Worm (Caenorhabditis elegans): ENCODE data around the gene drh-1.
A peak's percentile ranks its signal among the peaks of the same experiment; 100 is the strongest.

Gene drh-1

DNA sequence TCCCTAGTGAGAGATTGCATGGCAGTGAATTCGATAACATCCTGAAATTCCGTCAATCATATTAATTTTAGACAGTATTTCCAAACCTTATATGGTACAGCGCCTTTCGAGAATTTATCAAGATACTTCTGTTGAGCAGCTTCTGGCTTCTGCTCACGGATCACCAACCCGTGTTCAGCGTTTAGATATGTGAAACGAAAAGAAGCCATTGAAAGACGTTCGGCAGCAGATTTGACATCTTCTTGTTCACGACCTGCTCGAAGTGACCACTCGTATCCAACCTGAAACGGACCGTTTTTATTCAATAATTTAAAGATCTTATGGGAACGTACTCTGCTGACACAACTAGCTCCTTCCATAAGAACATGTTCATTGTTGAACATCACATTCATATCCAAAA, 31.5 kb downstream of the drh-1 start:
- TF ChIP-seq ZK337.2 (GFP tag; IDR thresholded peaks at IDR 0.05): no peak
- peak in 1 of 2 experiments; percentile 94 for TF ChIP-seq unc-62 (GFP tag; optimal IDR thresholded peaks at IDR 0.05 in 1 of 2)
- no peak for TF ChIP-seq unc-62 (tag; optimal IDR thresholded peaks at IDR 0.05)
- peak; percentile 59 for TF ChIP-seq aha-1 (tag)

DNA sequence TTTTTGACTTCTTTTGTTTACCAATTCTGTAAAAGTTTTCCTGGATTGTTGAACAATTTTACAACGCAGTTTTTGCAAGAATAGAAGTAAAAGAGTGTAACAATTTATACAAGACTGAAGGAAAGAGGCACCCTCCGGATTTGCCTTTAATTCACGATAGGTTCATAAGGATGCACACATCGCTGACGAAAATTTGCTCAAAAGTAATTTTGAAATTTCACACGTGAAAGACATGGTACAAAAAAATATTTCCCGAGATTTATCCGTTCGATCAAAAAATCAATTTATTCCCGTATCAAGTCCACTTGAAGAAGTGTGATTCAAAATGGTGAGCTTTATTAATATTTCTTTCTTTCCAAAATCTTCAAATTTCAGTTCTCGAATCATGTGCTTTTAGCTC, 35.2 kb downstream of the drh-1 start, which contains the start of gene C43G2.3:
C43G2.3 (plus strand) TSS at position 301 of the 400 bp plus-strand sequence.
- TF ChIP-seq hlh-30 (tag; optimal IDR thresholded peaks at IDR 0.05; ENCODE audit: insufficient read depth): no peak
- no peak for TF ChIP-seq sdz-12 (GFP tag; optimal IDR thresholded peaks at IDR 0.05)
- no peak for TF ChIP-seq arid-1 (GFP tag; conservative IDR thresholded peaks at IDR 0.05)
- no peak for TF ChIP-seq Y48G9A.11 (GFP tag; IDR thresholded peaks at IDR 0.05)
- TF ChIP-seq lsy-2 (tag; optimal IDR thresholded peaks at IDR 0.05): no peak
- TF ChIP-seq madf-5 (GFP tag; IDR thresholded peaks at IDR 0.05): no peak
- TF ChIP-seq ZK546.5 (tag; optimal IDR thresholded peaks at IDR 0.05): no peak
- TF ChIP-seq gei-8 (GFP tag; optimal IDR thresholded peaks at IDR 0.05): no peak
- TF ChIP-seq php-3 (GFP tag; IDR thresholded peaks at IDR 0.05): no peak
- TF ChIP-seq madf-9 (GFP tag; conservative IDR thresholded peaks at IDR 0.05): no peak
- TF ChIP-seq lir-3 (tag; optimal IDR thresholded peaks at IDR 0.05): no peak
- TF ChIP-seq saeg-2 (GFP tag; IDR thresholded peaks at IDR 0.05): no peak
- no peak for TF ChIP-seq pha-4 (GFP tag; IDR thresholded peaks at IDR 0.05)
- TF ChIP-seq pha-4 (tag; optimal IDR thresholded peaks at IDR 0.05): no peak

DNA sequence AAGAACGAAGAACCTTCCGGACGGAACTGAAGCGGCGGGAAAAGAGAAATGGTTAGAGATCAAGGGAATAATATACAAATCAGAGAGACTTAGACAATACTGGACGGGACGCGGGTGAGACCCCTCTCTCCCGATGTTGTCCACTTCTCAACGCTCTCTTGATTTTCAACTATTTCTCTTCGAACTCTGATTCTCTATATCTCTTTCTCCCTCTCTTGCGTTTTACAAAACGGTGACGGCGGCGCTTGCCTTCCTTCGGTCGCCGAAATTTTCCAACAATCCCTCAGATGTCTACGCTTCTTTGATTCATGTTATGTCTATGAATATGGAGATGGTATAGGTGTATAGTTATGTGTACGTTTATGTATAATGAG, 36.4 kb downstream of the drh-1 start:
- TF ChIP-seq jun-1 (tag; optimal IDR thresholded peaks at IDR 0.05): no peak
- TF ChIP-seq ceh-82 (tag; optimal IDR thresholded peaks at IDR 0.05): no peak
- no peak for TF ChIP-seq nhr-41 (GFP tag; IDR thresholded peaks at IDR 0.05)
- no peak for TF ChIP-seq lin-39 (tag; optimal IDR thresholded peaks at IDR 0.05)
- TF ChIP-seq ceh-62 (tag; optimal IDR thresholded peaks at IDR 0.05): no peak
- no peak for TF ChIP-seq nhr-111 (GFP tag; optimal IDR thresholded peaks at IDR 0.05)
- no peak for TF ChIP-seq daf-19 (GFP tag; conservative IDR thresholded peaks at IDR 0.05)
- no peak for TF ChIP-seq gei-8 (GFP tag; optimal IDR thresholded peaks at IDR 0.05)
- no peak for TF ChIP-seq zag-1 (tag; optimal IDR thresholded peaks at IDR 0.05)
- peak in 1 of 2 experiments; percentile 17 for TF ChIP-seq hif-1 (tag; optimal IDR thresholded peaks at IDR 0.05)
- peak; percentile 65 for TF ChIP-seq mep-1 (tag; optimal IDR thresholded peaks at IDR 0.05)
- no peak for TF ChIP-seq ceh-20 (GFP tag; IDR thresholded peaks at IDR 0.05)
- TF ChIP-seq dmd-9 (GFP tag; IDR thresholded peaks at IDR 0.05): no peak
- no peak for TF ChIP-seq dpl-1 (GFP tag; optimal IDR thresholded peaks at IDR 0.05)
- TF ChIP-seq daf-12 (tag; optimal IDR thresholded peaks at IDR 0.05): no peak
- no peak for TF ChIP-seq fkh-10 (GFP tag; optimal IDR thresholded peaks at IDR 0.05)
- 0 out of 2 replicates have a peak, but pooled peaks have one; percentile 13 for TF ChIP-seq T26A8.4 (GFP tag; IDR thresholded peaks at IDR 0.05)
- TF ChIP-seq nhr-77 (tag; optimal IDR thresholded peaks at IDR 0.05): no peak
- no peak for TF ChIP-seq zfp-3 (GFP tag; conservative IDR thresholded peaks at IDR 0.05)
- no peak for TF ChIP-seq F44E2.7 (GFP tag; IDR thresholded peaks at IDR 0.05)
- no peak for TF ChIP-seq daf-8 (GFP tag; IDR thresholded peaks at IDR 0.05)
- no peak for TF ChIP-seq nhr-11 (tag; optimal IDR thresholded peaks at IDR 0.05)
- TF ChIP-seq arid-1 (GFP tag; conservative IDR thresholded peaks at IDR 0.05): 0 out of 2 replicates have a peak, but pooled peaks have one; percentile 36
- TF ChIP-seq zfp-2 (tag; optimal IDR thresholded peaks at IDR 0.05): no peak
- TF ChIP-seq mdt-29 (GFP tag; IDR thresholded peaks at IDR 0.05): no peak
- TF ChIP-seq nhr-28 (tag; optimal IDR thresholded peaks at IDR 0.05): peak; percentile 67
- no peak for TF ChIP-seq Y48G9A.11 (GFP tag; IDR thresholded peaks at IDR 0.05)
- TF ChIP-seq ZK337.2 (GFP tag; IDR thresholded peaks at IDR 0.05): no peak
- TF ChIP-seq F49E8.2 (tag; optimal IDR thresholded peaks at IDR 0.05; ENCODE audit: borderline replicate concordance): no peak
- no peak for TF ChIP-seq aly-2 (tag; optimal IDR thresholded peaks at IDR 0.05)
- TF ChIP-seq dve-1 (tag; optimal IDR thresholded peaks at IDR 0.05; ENCODE audit: insufficient read depth): peak; percentile 87
- no peak for TF ChIP-seq rbr-2 (tag; optimal IDR thresholded peaks at IDR 0.05)
- no peak for TF ChIP-seq egl-27 (tag; optimal IDR thresholded peaks at IDR 0.05)
- no peak for TF ChIP-seq zip-11 (GFP tag; IDR thresholded peaks at IDR 0.05)
- TF ChIP-seq php-3 (GFP tag; IDR thresholded peaks at IDR 0.05): no peak
- TF ChIP-seq lsy-2 (tag; optimal IDR thresholded peaks at IDR 0.05): peak in 1 of 2 experiments; percentile 27
- no peak for TF ChIP-seq lir-3 (tag; optimal IDR thresholded peaks at IDR 0.05)
- peak; percentile 30 for TF ChIP-seq mxl-3 (GFP tag; optimal IDR thresholded peaks at IDR 0.05)

Measured in whole organism, L4 larva.